Fruit fly (Drosophila melanogaster) whole organism, prepupa: ENCODE results near the gene Uro.

Source experiments
- CG11762 ChIP-seq: fragments of 200-800 bp; sonication (Bioruptor generic); optimal IDR thresholded peaks from 3 replicates; lab custom pipeline; 2016; ENCODE audit warnings: missing biosample characterization, missing genetic modification characterization; ENCODE audit not compliant: insufficient read depth
- CG16779 ChIP-seq: fragments of 200-800 bp; sonication (Bioruptor generic); optimal IDR thresholded peaks from 3 replicates; lab custom pipeline; 2017; ENCODE audit warnings: missing biosample characterization, mild to moderate bottlenecking, missing genetic modification characterization
- CG6163 ChIP-seq: fragments of 200-800 bp; sonication (Bioruptor generic); IDR thresholded peaks from 3 replicates; pipeline ENCODE4 v1.3.6; 2022; ENCODE audit warnings: missing biosample characterization, missing genetic modification characterization
- Eip75B ChIP-seq: fragments of 200-800 bp; sonication (Bioruptor generic); optimal IDR thresholded peaks from 3 replicates; lab custom pipeline; 2016; ENCODE audit warnings: missing biosample characterization, missing genetic modification characterization
- Ets21C ChIP-seq: fragments of 200-800 bp; sonication (Bioruptor generic); optimal IDR thresholded peaks from 3 replicates; lab custom pipeline; 2016; ENCODE audit warnings: missing biosample characterization, missing genetic modification characterization
- Hr38 ChIP-seq: sonication (Bioruptor generic); optimal IDR thresholded peaks from 2 replicates; lab custom pipeline; 2016; ENCODE audit warnings: missing biosample characterization, missing genetic modification characterization
- Hr39 ChIP-seq: fragments of 200-800 bp; sonication (Bioruptor generic); optimal IDR thresholded peaks from 2 replicates; lab custom pipeline; 2016; ENCODE audit warnings: missing biosample characterization, missing genetic modification characterization
- Met ChIP-seq: fragments of 200-800 bp; sonication (Bioruptor generic); optimal IDR thresholded peaks from 3 replicates; lab custom pipeline; 2016; ENCODE audit warnings: missing biosample characterization, missing genetic modification characterization
- OdsH ChIP-seq: fragments of 200-800 bp; sonication (Bioruptor generic); optimal IDR thresholded peaks from 3 replicates; lab custom pipeline; 2016; ENCODE audit warnings: missing biosample characterization, missing genetic modification characterization
- achi ChIP-seq: fragments of 200-800 bp; sonication (Bioruptor generic); optimal IDR thresholded peaks from 3 replicates; lab custom pipeline; 2016; ENCODE audit warnings: missing biosample characterization, missing genetic modification characterization
- salr ChIP-seq, 2 experiments: fragments of 200-800 bp; sonication (Bioruptor generic); optimal IDR thresholded peaks; 3 replicates each; lab custom pipeline; 2016 to 2018; ENCODE audit warnings: missing biosample characterization in 2 of 2, missing genetic modification characterization in 2 of 2, mild to moderate bottlenecking in 1 of 2
- topi ChIP-seq: fragments of 200-800 bp; sonication (Bioruptor generic); optimal IDR thresholded peaks from 3 replicates; lab custom pipeline; 2016; ENCODE audit warnings: missing biosample characterization, missing genetic modification characterization
- vri ChIP-seq: fragments of 200-800 bp; sonication (Bioruptor generic); optimal IDR thresholded peaks from 3 replicates; lab custom pipeline; 2016; ENCODE audit warnings: missing biosample characterization, mild to moderate bottlenecking, missing genetic modification characterization

dm6 chr2L:7746975-7747374 is 32.9 kb upstream of the Uro start, which contains the start of gene ATPsynGL:
- no peak for TF ChIP-seq Eip75B
- TF ChIP-seq salr (GFP tag; optimal IDR thresholded peaks at IDR 0.05; lab: Kevin White, UChicago): no peak
- no peak for TF ChIP-seq CG16779 (tag; lab: Kevin White, UChicago)
- TF ChIP-seq Hr39 (GFP tag; lab: Kevin White, UChicago): no peak
- TF ChIP-seq OdsH (GFP tag; lab: Kevin White, UChicago): no peak
- TF ChIP-seq Ets21C (GFP tag; lab: Kevin White, UChicago): no peak
- TF ChIP-seq Met (GFP tag; lab: Kevin White, UChicago): no peak
- no peak for TF ChIP-seq topi (GFP tag; lab: Kevin White, UChicago)
- TF ChIP-seq CG11762: no peak
- TF ChIP-seq vri (GFP tag; lab: Kevin White, UChicago): no peak
- no peak for TF ChIP-seq CG6163
- no peak for TF ChIP-seq achi (GFP tag; lab: Kevin White, UChicago)
- TF ChIP-seq Hr38 (GFP tag; lab: Kevin White, UChicago): no peak
